Worm (Caenorhabditis elegans) whole organism, L1 larva: ENCODE results near the gene sek-6.

Experiments used
- C34B4.2 ChIP-seq: sonication (generic microtip); optimal IDR thresholded peaks from 2 replicates; lab custom pipeline; 2017; ENCODE audit warnings: mild to moderate bottlenecking, missing genetic modification characterization, missing compliant biosample characterization
- aha-1 ChIP-seq: fragments of 150-350 bp; optimal IDR thresholded peaks from 2 replicates; lab custom pipeline; 2014; ENCODE audit warnings: missing biosample characterization, missing genetic modification characterization
- alr-1 ChIP-seq: fragments of 200-800 bp; sonication (Bioruptor generic); optimal IDR thresholded peaks from 2 replicates; lab custom pipeline; 2018; ENCODE audit warnings: borderline replicate concordance, mild to moderate bottlenecking, missing genetic modification characterization, missing compliant biosample characterization
- blmp-1 ChIP-seq: fragments of 150-350 bp; optimal IDR thresholded peaks from 2 replicates; lab custom pipeline; 2014; ENCODE audit warnings: missing biosample characterization, missing genetic modification characterization
- ceh-88 ChIP-seq: fragments of 200-800 bp; sonication (Bioruptor generic); IDR thresholded peaks from 2 replicates; pipeline ENCODE4 v1.3.6; 2022; ENCODE audit warnings: missing genetic modification characterization, missing compliant biosample characterization
- dpl-1 ChIP-seq, 3 experiments: fragments of 150-350 bp in 2 of 3; sonication (generic microtip) in 1 of 3; optimal IDR thresholded peaks; 2 replicates each; lab custom pipeline; 2014 to 2017; ENCODE audit warnings: missing biosample characterization in 3 of 3, missing genetic modification characterization in 3 of 3, missing genetic modification reagents in 3 of 3
- dsc-1 ChIP-seq: sonication (generic microtip); optimal IDR thresholded peaks from 2 replicates; lab custom pipeline; 2016; ENCODE audit warnings: mild to moderate bottlenecking, missing genetic modification characterization, missing compliant biosample characterization
- efl-1 ChIP-seq, 4 experiments: fragments of 150-350 bp; optimal IDR thresholded peaks in 3 of 4; peaks in 1 of 4; 1 replicate in 1 of 4; 2 replicates in 3 of 4; lab custom pipeline; 2014; ENCODE audit warnings: missing biosample characterization in 2 of 4, missing genetic modification characterization in 2 of 4, missing genetic modification reagents in 2 of 4
- efl-3 ChIP-seq: fragments of 200-800 bp; sonication (Bioruptor generic); optimal IDR thresholded peaks from 2 replicates; lab custom pipeline; 2018; ENCODE audit warnings: mild to moderate bottlenecking, missing genetic modification characterization, missing compliant biosample characterization
- egl-13 ChIP-seq: sonication (generic microtip); optimal IDR thresholded peaks from 2 replicates; lab custom pipeline; 2016; ENCODE audit warnings: missing genotype, missing genetic modification reagents, missing genetic modification characterization, missing compliant biosample characterization
- egl-27 ChIP-seq, 2 experiments: fragments of 150-350 bp in 1 of 2; sonication (generic microtip); optimal IDR thresholded peaks; 3 replicates each; lab custom pipeline; 2017 to 2018; ENCODE audit warnings: missing biosample characterization in 2 of 2, missing genetic modification characterization in 2 of 2, missing genetic modification reagents in 2 of 2
- elt-2 ChIP-seq: sonication (generic microtip); optimal IDR thresholded peaks from 2 replicates; lab custom pipeline; 2016; ENCODE audit warnings: missing genetic modification characterization, mild to moderate bottlenecking, inconsistent platforms, missing compliant biosample characterization, missing genetic modification reagents
- fkh-10 ChIP-seq: sonication (generic microtip); optimal IDR thresholded peaks from 2 replicates; lab custom pipeline; 2017; ENCODE audit warnings: missing biosample characterization, missing genetic modification reagents, missing genetic modification characterization
- fkh-4 ChIP-seq: sonication (generic microtip); optimal IDR thresholded peaks from 2 replicates; lab custom pipeline; 2016; ENCODE audit warnings: missing compliant biosample characterization, missing genetic modification characterization, borderline replicate concordance
- fos-1 ChIP-seq: fragments of 150-350 bp; optimal IDR thresholded peaks from 2 replicates; lab custom pipeline; 2014; ENCODE audit warnings: missing biosample characterization, missing genetic modification characterization
- hlh-4 ChIP-seq: sonication (generic microtip); optimal IDR thresholded peaks from 2 replicates; lab custom pipeline; 2016; ENCODE audit warnings: mild to moderate bottlenecking, missing genetic modification characterization, missing compliant biosample characterization
- irx-1 ChIP-seq: sonication (generic microtip); optimal IDR thresholded peaks from 2 replicates; lab custom pipeline; 2016; ENCODE audit warnings: missing genetic modification characterization, missing compliant biosample characterization
- isw-1 ChIP-seq: fragments of 200-800 bp; sonication (Bioruptor generic); IDR thresholded peaks from 2 replicates; pipeline ENCODE4 v1.3.6; 2022; ENCODE audit warnings: missing genetic modification characterization, missing compliant biosample characterization
- lin-13 ChIP-seq: fragments of 150-350 bp; optimal IDR thresholded peaks from 2 replicates; lab custom pipeline; 2014; ENCODE audit warnings: missing biosample characterization, missing genetic modification reagents, missing genetic modification characterization
- lin-14 ChIP-seq: fragments of 200-800 bp; sonication (Bioruptor generic); optimal IDR thresholded peaks from 2 replicates; lab custom pipeline; 2018; ENCODE audit warnings: mild to moderate bottlenecking, missing genetic modification characterization, moderate library complexity, missing compliant biosample characterization
- lin-35 ChIP-seq, 2 experiments: fragments of 150-350 bp; optimal IDR thresholded peaks; 2 replicates each; lab custom pipeline; 2014; ENCODE audit warnings: missing biosample characterization in 2 of 2, missing genetic modification characterization in 2 of 2, missing genetic modification reagents in 2 of 2
- lin-39 ChIP-seq: fragments of 150-350 bp; optimal IDR thresholded peaks from 2 replicates; lab custom pipeline; 2014; ENCODE audit warnings: missing biosample characterization, missing genetic modification reagents, missing genetic modification characterization
- mab-9 ChIP-seq: fragments of 200-800 bp; sonication (Bioruptor generic); IDR thresholded peaks from 2 replicates; pipeline ENCODE4 v1.3.6; 2022; ENCODE audit warnings: missing genetic modification reagents, missing genetic modification characterization, missing compliant biosample characterization
- mdl-1 ChIP-seq, 2 experiments: fragments of 150-350 bp; optimal IDR thresholded peaks; 2 replicates each; lab custom pipeline; 2014 to 2017; ENCODE audit warnings: missing biosample characterization in 2 of 2, missing genetic modification characterization in 2 of 2, inconsistent platforms in 1 of 2
- mep-1 ChIP-seq: fragments of 150-350 bp; optimal IDR thresholded peaks from 2 replicates; lab custom pipeline; 2014; ENCODE audit warnings: missing biosample characterization, missing genetic modification characterization
- nhr-12 ChIP-seq: sonication (generic microtip); optimal IDR thresholded peaks from 2 replicates; lab custom pipeline; 2017; ENCODE audit warnings: missing biosample characterization, missing genetic modification characterization
- nhr-20 ChIP-seq: sonication (generic microtip); optimal IDR thresholded peaks from 2 replicates; lab custom pipeline; 2016; ENCODE audit warnings: mild to moderate bottlenecking, missing genetic modification characterization, missing compliant biosample characterization
- nhr-28 ChIP-seq: fragments of 150-350 bp; optimal IDR thresholded peaks from 2 replicates; lab custom pipeline; 2014; ENCODE audit warnings: missing biosample characterization, missing genetic modification characterization
- nhr-47 ChIP-seq: sonication (generic microtip); optimal IDR thresholded peaks from 2 replicates; lab custom pipeline; 2016; ENCODE audit warnings: mild to moderate bottlenecking, missing genetic modification characterization, moderate library complexity, missing compliant biosample characterization
- nhr-71 ChIP-seq: sonication (generic microtip); optimal IDR thresholded peaks from 2 replicates; lab custom pipeline; 2016; ENCODE audit warnings: mild to moderate bottlenecking, missing genetic modification characterization, moderate library complexity, missing compliant biosample characterization
- nhr-76 ChIP-seq: sonication (generic microtip); optimal IDR thresholded peaks from 2 replicates; lab custom pipeline; 2017; ENCODE audit warnings: missing biosample characterization, missing genetic modification characterization
- nhr-90 ChIP-seq: sonication (generic microtip); optimal IDR thresholded peaks from 2 replicates; lab custom pipeline; 2016; ENCODE audit warnings: mild to moderate bottlenecking, missing genetic modification characterization, missing compliant biosample characterization; ENCODE audit not compliant: poor library complexity
- pag-3 ChIP-seq: sonication (generic microtip); optimal IDR thresholded peaks from 2 replicates; lab custom pipeline; 2017; ENCODE audit warnings: missing genetic modification characterization, mild to moderate bottlenecking, missing compliant biosample characterization, antibody characterized with exemption, borderline replicate concordance; ENCODE audit not compliant: insufficient read depth
- pax-3 ChIP-seq: fragments of 200-800 bp; sonication (Bioruptor generic); optimal IDR thresholded peaks from 2 replicates; lab custom pipeline; 2018; ENCODE audit warnings: mild to moderate bottlenecking, missing genetic modification characterization, moderate library complexity, missing compliant biosample characterization
- pqm-1 ChIP-seq: sonication (generic microtip); optimal IDR thresholded peaks from 3 replicates; lab custom pipeline; 2017; ENCODE audit warnings: missing biosample characterization, missing genetic modification characterization
- snu-23 ChIP-seq: sonication (generic microtip); optimal IDR thresholded peaks from 2 replicates; lab custom pipeline; 2016; ENCODE audit warnings: missing genetic modification characterization, missing compliant biosample characterization
- sox-4 ChIP-seq: sonication (generic microtip); optimal IDR thresholded peaks from 2 replicates; lab custom pipeline; 2016; ENCODE audit warnings: missing genetic modification characterization, missing compliant biosample characterization
- sptf-1 ChIP-seq: fragments of 150-350 bp; optimal IDR thresholded peaks from 2 replicates; lab custom pipeline; 2014; ENCODE audit warnings: missing biosample characterization, missing genetic modification characterization
- swsn-7 ChIP-seq: sonication (generic microtip); optimal IDR thresholded peaks from 2 replicates; lab custom pipeline; 2016; ENCODE audit warnings: missing genetic modification characterization, missing compliant biosample characterization
- unc-30 ChIP-seq: sonication (generic microtip); optimal IDR thresholded peaks from 2 replicates; lab custom pipeline; 2017; ENCODE audit warnings: missing biosample characterization, missing genetic modification characterization
- unc-62 ChIP-seq: fragments of 150-350 bp; optimal IDR thresholded peaks from 2 replicates; lab custom pipeline; 2014; ENCODE audit warnings: missing biosample characterization, missing genetic modification reagents, missing genetic modification characterization
- unc-86 ChIP-seq: sonication (generic microtip); optimal IDR thresholded peaks from 2 replicates; lab custom pipeline; 2016; ENCODE audit warnings: missing genetic modification characterization, missing compliant biosample characterization
- unc-98 ChIP-seq: fragments of 200-800 bp; sonication (Bioruptor generic); IDR thresholded peaks from 2 replicates; pipeline ENCODE4 v1.3.6; 2022; ENCODE audit warnings: missing genetic modification characterization, missing compliant biosample characterization
- vab-15 ChIP-seq: sonication (generic microtip); optimal IDR thresholded peaks from 2 replicates; lab custom pipeline; 2017; ENCODE audit warnings: missing genotype, mild to moderate bottlenecking, missing genetic modification characterization, missing compliant biosample characterization
- ztf-11 ChIP-seq, 2 experiments: sonication (generic microtip); optimal IDR thresholded peaks; 2 replicates each; lab custom pipeline; 2016 to 2017; ENCODE audit warnings: missing genetic modification characterization in 2 of 2, missing biosample characterization in 1 of 2, missing compliant biosample characterization in 1 of 2

Gene sek-6

ce11 chrX:9993100-9993499, 37.9 kb upstream of the sek-6 start:
- TF ChIP-seq mab-9 (GFP tag; lab: Robert Waterston, UW) (no peak), pag-3 (no peak), unc-86 (tag; lab: Kevin White, UChicago) (no peak), nhr-20 (tag; lab: Kevin White, UChicago) (peak; percentile 34), nhr-71 (tag; lab: Kevin White, UChicago) (peak; percentile 5), lin-14 (GFP tag; lab: Kevin White, UChicago) (peak; percentile 36), nhr-47 (tag; lab: Kevin White, UChicago) (peak; percentile 5), elt-2 (peak; percentile 70), snu-23 (GFP tag; lab: Kevin White, UChicago) (peak; percentile 1), isw-1 (GFP tag; lab: Robert Waterston, UW) (no peak), lin-35 (GFP tag; optimal IDR thresholded peaks at IDR 0.05; lab: Kevin White, UChicago) (peak in 1 of 2 experiments; percentile 34)

DNA sequence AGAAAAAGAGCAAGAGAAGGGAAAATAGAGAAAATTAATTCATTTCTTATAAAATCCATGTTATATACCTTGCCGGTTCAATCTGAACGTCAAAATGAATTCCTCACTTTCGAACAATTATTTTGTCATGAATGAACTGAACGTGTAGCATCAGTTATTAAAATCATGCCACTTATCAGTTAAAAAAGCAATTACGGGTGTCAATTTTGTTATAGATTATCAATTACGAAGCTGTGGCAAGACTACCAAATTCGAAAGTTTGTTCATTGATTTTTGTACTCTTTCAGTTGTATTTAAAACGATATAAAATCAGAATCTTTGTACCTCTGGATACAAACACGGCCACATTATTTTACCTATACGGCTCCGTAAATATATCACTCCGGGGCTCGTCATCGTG, 33.6 kb upstream of the sek-6 start:
- no peak for TF ChIP-seq nhr-71 (tag; lab: Kevin White, UChicago)
- TF ChIP-seq hlh-4 (tag; lab: Kevin White, UChicago), result no peak
- no peak for TF ChIP-seq pax-3 (tag; lab: Kevin White, UChicago)
- no peak for TF ChIP-seq mab-9 (GFP tag; lab: Robert Waterston, UW)
- TF ChIP-seq C34B4.2 (tag; lab: Kevin White, UChicago), result no peak
- no peak for TF ChIP-seq sptf-1 (tag; lab: Kevin White, UChicago)
- no peak for TF ChIP-seq nhr-28 (tag; lab: Kevin White, UChicago)
- TF ChIP-seq ztf-11 (tag; optimal IDR thresholded peaks at IDR 0.05; lab: Kevin White, UChicago), result no peak
- no peak for TF ChIP-seq dsc-1 (tag; lab: Kevin White, UChicago)
- no peak for TF ChIP-seq nhr-20 (tag; lab: Kevin White, UChicago)
- TF ChIP-seq blmp-1 (tag; lab: Kevin White, UChicago), result no peak
- no peak for TF ChIP-seq aha-1 (tag; lab: Kevin White, UChicago)
- TF ChIP-seq mdl-1 (tag; optimal IDR thresholded peaks at IDR 0.05; lab: Kevin White, UChicago), result no peak
- no peak for TF ChIP-seq unc-62 (GFP tag; lab: Kevin White, UChicago)
- no peak for TF ChIP-seq vab-15 (tag; lab: Kevin White, UChicago)
- no peak for TF ChIP-seq snu-23 (GFP tag; lab: Kevin White, UChicago)

DNA sequence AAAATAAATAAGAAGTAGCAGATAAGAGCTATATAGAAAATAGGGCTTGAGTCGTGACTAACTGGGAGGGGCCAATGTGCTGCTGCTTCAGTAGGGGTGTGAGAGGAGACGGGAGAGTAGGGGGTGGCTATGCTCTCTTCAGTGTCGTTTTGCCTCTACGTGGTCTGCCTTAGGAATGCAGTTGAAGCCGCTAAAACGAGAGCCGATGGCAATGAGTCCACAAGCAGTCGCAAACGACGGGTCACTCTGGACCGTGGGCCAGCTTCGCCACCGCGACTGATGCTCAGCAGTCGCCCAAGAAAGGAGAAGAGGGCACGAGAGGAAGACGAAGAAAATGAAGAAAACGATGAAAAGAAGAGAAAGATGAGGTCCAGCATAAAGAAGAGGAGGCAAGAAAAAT, 31.8 kb upstream of the sek-6 start, which contains the start of gene grk-1:
TSS of gene grk-1 (minus strand) at position 17 of the 400 bp plus-strand sequence.
- no peak for TF ChIP-seq pax-3 (tag; lab: Kevin White, UChicago)
- no peak for TF ChIP-seq nhr-71 (tag; lab: Kevin White, UChicago)
- no peak for TF ChIP-seq nhr-76
- TF ChIP-seq egl-13 (tag; lab: Kevin White, UChicago), result peak; percentile 23
- no peak for TF ChIP-seq unc-30 (tag; lab: Kevin White, UChicago)
- no peak for TF ChIP-seq efl-3 (GFP tag; lab: Kevin White, UChicago)
- no peak for TF ChIP-seq ztf-11 (tag; optimal IDR thresholded peaks at IDR 0.05; lab: Kevin White, UChicago)
- TF ChIP-seq unc-98 (GFP tag; lab: Robert Waterston, UW), result no peak
- TF ChIP-seq dsc-1 (tag; lab: Kevin White, UChicago), result peak; percentile 50
- TF ChIP-seq fkh-10, result peak; percentile 55
- no peak for TF ChIP-seq dpl-1 (GFP tag; optimal IDR thresholded peaks at IDR 0.05; lab: Kevin White, UChicago)
- no peak for TF ChIP-seq nhr-90 (tag; lab: Kevin White, UChicago)
- TF ChIP-seq efl-1 (optimal IDR thresholded peaks at IDR 0.05; lab: Kevin White, UChicago), result no peak
- TF ChIP-seq efl-1 (GFP tag; optimal IDR thresholded peaks at IDR 0.05 in 1 of 2; lab: Kevin White, UChicago), result no peak
- TF ChIP-seq unc-86 (tag; lab: Kevin White, UChicago), result peak; percentile 40
- TF ChIP-seq fkh-4, result no peak
- TF ChIP-seq ceh-88 (GFP tag; lab: Robert Waterston, UW), result no peak
- no peak for TF ChIP-seq nhr-12 (tag; lab: Kevin White, UChicago)
- no peak for TF ChIP-seq egl-27 (tag; optimal IDR thresholded peaks at IDR 0.05; lab: Kevin White, UChicago)
- peak; percentile 39 for TF ChIP-seq sox-4
- TF ChIP-seq irx-1 (tag; lab: Kevin White, UChicago), result no peak
- TF ChIP-seq lin-13, result no peak
- no peak for TF ChIP-seq mep-1 (tag; lab: Kevin White, UChicago)
- TF ChIP-seq pqm-1, result no peak
- peak; percentile 50 for TF ChIP-seq swsn-7
- no peak for TF ChIP-seq fos-1 (tag; lab: Kevin White, UChicago)
- no peak for TF ChIP-seq lin-35 (GFP tag; optimal IDR thresholded peaks at IDR 0.05; lab: Kevin White, UChicago)
- TF ChIP-seq nhr-47 (tag; lab: Kevin White, UChicago), result peak; percentile 26
- no peak for TF ChIP-seq alr-1 (tag; lab: Kevin White, UChicago)
- no peak for TF ChIP-seq lin-39 (tag; lab: Kevin White, UChicago)
- TF ChIP-seq snu-23 (GFP tag; lab: Kevin White, UChicago), result peak; percentile 10
- TF ChIP-seq, all 84 proteins: peak for 8
